Worm (Caenorhabditis elegans) whole organism, dauer: Measurements from ENCODE around the gene Y11D7A.19.

Experiments used
- unc-62 ChIP-seq: sonication (generic microtip); optimal IDR thresholded peaks from 2 replicates; lab custom pipeline; 2017; ENCODE audit warnings: missing biosample characterization, missing genetic modification reagents, missing genetic modification characterization

Y11D7A.19 gene

DNA sequence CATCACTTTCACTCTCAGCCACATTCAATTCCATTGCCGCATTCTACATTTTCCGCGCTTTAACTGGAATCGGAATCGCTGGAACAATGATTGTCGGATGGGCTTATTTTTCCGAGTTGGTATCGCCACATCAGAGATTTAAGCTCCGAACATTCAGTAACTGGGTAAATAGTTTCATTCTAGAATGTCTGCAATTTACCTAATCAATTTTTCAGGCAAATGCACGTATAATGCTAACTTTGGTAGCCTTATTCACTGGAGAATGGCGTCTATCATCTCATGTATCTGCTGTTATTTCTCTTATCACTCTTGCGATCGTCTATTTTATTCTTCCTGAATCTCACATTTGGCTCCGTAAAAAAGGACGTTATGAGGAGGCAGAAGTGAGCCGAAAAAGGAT lies 47.9 kb downstream of the Y11D7A.19 start:
- TF ChIP-seq unc-62: no peak

DNA sequence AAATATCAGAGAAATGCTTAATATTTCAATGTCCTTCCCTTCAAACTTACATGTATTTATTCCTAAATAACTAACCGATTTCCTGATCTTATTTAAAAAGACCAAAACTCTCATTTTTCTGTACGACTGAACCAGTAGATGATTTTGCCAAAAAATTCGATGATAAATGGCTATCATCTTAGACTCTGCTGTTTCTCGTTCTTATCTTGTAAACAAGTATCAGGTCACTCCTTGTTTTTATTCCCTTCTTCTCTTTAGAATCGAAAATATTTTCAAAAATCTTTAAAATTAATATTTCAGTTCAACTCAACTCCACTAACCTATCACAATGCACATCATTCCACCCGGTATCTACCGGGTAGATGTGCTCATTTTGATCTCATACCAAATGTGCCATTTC lies 48.9 kb downstream of the Y11D7A.19 start, which contains the start of gene C46C2.2:
Gene C46C2.2, plus strand, starts transcription at position 301 of the 400 bp plus-strand sequence.
- TF ChIP-seq unc-62: no peak

DNA sequence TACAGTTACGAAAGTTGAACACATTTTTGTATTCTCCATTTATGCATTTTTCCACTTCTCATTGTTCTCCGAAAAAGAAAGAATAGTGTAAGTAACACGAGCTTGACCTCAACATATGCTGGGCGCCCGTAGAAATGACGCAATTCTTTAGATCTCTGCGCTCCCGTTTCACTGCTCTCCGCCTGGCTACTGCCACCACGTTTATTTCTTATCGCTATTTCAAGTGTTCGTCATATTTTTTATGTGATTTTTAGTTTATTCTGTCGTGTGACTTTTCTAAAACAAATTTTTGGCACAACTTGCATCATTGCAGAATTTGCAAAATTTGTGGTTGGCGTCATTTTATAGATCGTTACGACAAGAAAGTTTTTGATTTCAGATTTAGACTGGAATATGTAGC lies 49.4 kb downstream of the Y11D7A.19 start:
- no peak for TF ChIP-seq unc-62

DNA sequence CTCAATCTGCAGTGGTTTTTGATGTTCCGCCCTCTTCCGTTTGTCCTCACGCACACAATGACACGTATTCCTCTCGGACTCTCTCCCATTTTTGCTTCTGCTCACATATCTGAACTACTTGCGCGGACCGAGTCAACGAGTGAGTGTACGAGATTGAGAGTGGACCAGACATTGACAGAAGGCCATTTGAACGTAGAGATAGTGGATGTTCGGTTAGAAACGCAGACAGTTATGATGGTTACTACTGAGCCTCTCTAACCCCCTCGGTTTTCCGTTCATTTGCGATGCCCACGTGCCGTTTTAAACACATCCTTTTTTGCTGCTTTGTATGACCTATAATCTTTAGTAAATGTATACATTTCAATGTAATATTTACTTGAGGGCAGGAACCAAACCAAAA lies 49.9 kb downstream of the Y11D7A.19 start:
- TF ChIP-seq unc-62: no peak

DNA sequence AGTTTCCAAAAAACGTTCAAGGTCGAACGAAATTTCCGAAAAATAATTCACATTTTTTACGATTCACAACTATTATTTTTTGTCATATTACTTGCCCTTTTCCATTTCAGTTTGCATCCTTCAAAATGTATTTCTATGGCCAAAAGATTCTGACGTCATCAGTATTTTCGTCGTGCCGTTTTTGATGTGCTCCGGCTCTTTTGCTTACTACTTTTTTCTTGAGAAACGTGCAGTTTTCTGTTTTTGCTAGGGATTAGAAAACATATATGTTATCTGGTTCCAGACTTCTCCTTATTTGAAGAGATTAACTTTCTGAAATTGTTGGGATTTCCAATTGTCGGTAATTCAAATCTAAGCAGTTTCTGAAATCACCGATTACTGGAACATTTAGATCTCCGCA lies 50.5 kb downstream of the Y11D7A.19 start:
- TF ChIP-seq unc-62: no peak
